Worm (Caenorhabditis elegans): Measurements from ENCODE around the gene hda-1.
A peak's percentile ranks its signal among the peaks of the same experiment; 100 is the strongest.

hda-1 gene

DNA sequence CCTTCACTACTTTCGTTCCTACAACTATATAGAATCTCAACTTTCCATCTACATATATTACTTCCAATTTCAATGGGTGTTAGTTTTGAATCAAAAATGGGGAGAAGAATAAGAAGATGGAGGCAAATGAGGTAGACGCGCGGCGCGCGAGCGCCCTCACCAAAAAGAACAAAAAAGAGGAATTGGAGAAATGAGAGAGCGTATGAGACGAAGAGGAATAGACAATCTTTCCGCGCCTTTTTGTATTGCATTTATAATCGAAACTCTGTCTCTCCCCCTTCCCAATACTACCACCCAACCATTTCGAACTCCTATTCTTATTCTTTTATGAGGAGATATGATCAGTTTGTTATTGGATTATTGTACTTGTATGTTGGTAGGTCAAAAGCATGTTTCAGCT, 24.6 kb upstream of the hda-1 start:
- TF ChIP-seq rec-8 (tag; optimal IDR thresholded peaks at IDR 0.05) (no peak), nhr-27 (tag; optimal IDR thresholded peaks at IDR 0.05) (no peak), athp-1 (tag; optimal IDR thresholded peaks at IDR 0.05) (no peak), efl-1 (GFP tag; optimal IDR thresholded peaks at IDR 0.05) (peak; percentile 14), mes-4 (tag; optimal IDR thresholded peaks at IDR 0.05) (no peak), repo-1 (tag; optimal IDR thresholded peaks at IDR 0.05) (no peak), hmg-1.2 (GFP tag; IDR thresholded peaks at IDR 0.05) (peak; percentile 71)

DNA sequence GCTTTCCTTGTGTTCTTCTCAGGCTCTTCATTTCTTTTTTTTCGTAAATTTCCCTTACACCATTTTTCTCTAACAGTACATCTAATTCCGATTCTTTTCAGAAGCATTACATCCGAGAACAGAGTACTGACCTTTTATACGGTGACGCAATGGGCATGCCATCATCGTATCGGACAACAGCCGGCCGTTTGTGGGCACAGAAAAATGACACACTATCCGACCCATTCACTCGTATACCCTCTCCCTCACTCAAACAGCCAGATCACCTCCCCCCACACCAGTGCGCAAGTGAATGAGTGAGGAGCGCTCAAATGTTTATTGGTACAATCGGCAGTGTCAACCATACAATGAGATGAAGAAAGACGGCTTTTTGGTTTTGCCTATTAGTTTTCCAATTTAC, 24.1 kb upstream of the hda-1 start, which contains the start of gene R02D5.24:
Gene R02D5.24, plus strand, starts transcription at position 205 of the 400 bp plus-strand sequence.
- TF ChIP-seq ztf-3 (GFP tag; optimal IDR thresholded peaks at IDR 0.05): no peak
- TF ChIP-seq B0261.1 (tag; optimal IDR thresholded peaks at IDR 0.05): no peak
- 0 out of 2 replicates have a peak, but pooled peaks have one; percentile 40 for TF ChIP-seq F37B4.10 (GFP tag; IDR thresholded peaks at IDR 0.05)

- TF ChIP-seq dox-1 (GFP tag; IDR thresholded peaks at IDR 0.05) (0 out of 2 replicates have a peak, but pooled peaks have one; percentile 43), nhr-80 (tag; optimal IDR thresholded peaks at IDR 0.05) (peak; percentile 91), cebp-1 (GFP tag; IDR thresholded peaks at IDR 0.05) (no peak), cebp-1 (tag; optimal IDR thresholded peaks at IDR 0.05) (peak; percentile 37), aptf-3 (GFP tag; IDR thresholded peaks at IDR 0.05) (no peak)
These were observed 22.1 kb upstream of the hda-1 start for ce11 chrV:14503065-14503464.

ce11 chrV:14504120-14504519, 21.1 kb upstream of the hda-1 start:
- TF ChIP-seq ZK185.1 (tag; optimal IDR thresholded peaks at IDR 0.05; ENCODE audit: poor library complexity, severe bottlenecking) (no peak), attf-6 (GFP tag; IDR thresholded peaks at IDR 0.05) (no peak), T07F8.4 (tag; optimal IDR thresholded peaks at IDR 0.05) (no peak), ceh-79 (tag; optimal IDR thresholded peaks at IDR 0.05) (no peak), sptf-2 (GFP tag; optimal IDR thresholded peaks at IDR 0.05) (no peak), Y95B8A.8 (GFP tag; IDR thresholded peaks at IDR 0.05) (no peak), ets-4 (GFP tag; optimal IDR thresholded peaks at IDR 0.05) (no peak), ccch-3 (GFP tag; optimal IDR thresholded peaks at IDR 0.05) (no peak), let-526 (GFP tag; IDR thresholded peaks at IDR 0.05) (no peak)

DNA sequence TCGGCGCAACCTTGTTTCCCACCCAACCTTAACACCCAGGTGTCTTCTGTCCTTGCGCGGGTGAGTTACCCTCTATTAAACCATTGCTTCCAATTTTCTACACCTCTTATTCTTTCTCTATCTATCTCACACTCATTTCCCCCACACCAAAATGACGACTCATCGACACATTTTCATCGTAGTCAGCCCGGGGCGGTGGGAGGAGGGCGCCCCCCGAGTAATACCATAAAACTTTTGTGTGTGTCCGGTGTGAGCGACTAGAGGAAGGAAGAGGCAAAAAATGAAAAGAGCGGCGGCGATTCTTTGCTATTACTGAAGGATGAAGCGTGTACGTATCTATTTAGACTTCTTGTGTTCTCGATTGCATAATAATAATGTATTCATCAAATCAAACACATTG, 20.4 kb upstream of the hda-1 start:
- TF ChIP-seq snpc-1.3 (tag; optimal IDR thresholded peaks at IDR 0.05; ENCODE audit: insufficient read depth): no peak
- no peak for TF ChIP-seq dpff-1 (tag; optimal IDR thresholded peaks at IDR 0.05)
- no peak for TF ChIP-seq cebp-2 (GFP tag; IDR thresholded peaks at IDR 0.05)
- TF ChIP-seq him-1 (tag; optimal IDR thresholded peaks at IDR 0.05): no peak
- peak; percentile 37; the same call in 1 of the 2 replicates for TF ChIP-seq zfh-2 (GFP tag; conservative IDR thresholded peaks at IDR 0.05)
- TF ChIP-seq chd-7 (tag; optimal IDR thresholded peaks at IDR 0.05): no peak
- TF ChIP-seq F23B12.7 (tag; optimal IDR thresholded peaks at IDR 0.05; ENCODE audit: insufficient read depth): no peak
- no peak for TF ChIP-seq ZK185.1 (tag; optimal IDR thresholded peaks at IDR 0.05; ENCODE audit: poor library complexity, severe bottlenecking)
- TF ChIP-seq ztf-18 (tag; optimal IDR thresholded peaks at IDR 0.05): no peak
- no peak for TF ChIP-seq B0019.2 (GFP tag; conservative IDR thresholded peaks at IDR 0.05)
- TF ChIP-seq bed-2 (GFP tag; IDR thresholded peaks at IDR 0.05): no peak
- TF ChIP-seq Y95B8A.8 (GFP tag; IDR thresholded peaks at IDR 0.05): no peak
- no peak for TF ChIP-seq mxl-1 (tag; optimal IDR thresholded peaks at IDR 0.05)
- no peak for TF ChIP-seq lin-54 (GFP tag; optimal IDR thresholded peaks at IDR 0.05)
- peak; percentile 43 for TF ChIP-seq nhr-80 (tag; optimal IDR thresholded peaks at IDR 0.05)
- TF ChIP-seq ekl-4 (GFP tag; IDR thresholded peaks at IDR 0.05): no peak
- no peak for TF ChIP-seq snpc-3.4 (tag; optimal IDR thresholded peaks at IDR 0.05)
- no peak for TF ChIP-seq madf-10 (tag; optimal IDR thresholded peaks at IDR 0.05)
- TF ChIP-seq rec-8 (tag; optimal IDR thresholded peaks at IDR 0.05): no peak
- 0 out of 2 replicates have a peak, but pooled peaks have one; percentile 15 for TF ChIP-seq dox-1 (GFP tag; IDR thresholded peaks at IDR 0.05)

Data from whole organism, young adult.